Fruit fly (Drosophila melanogaster) whole organism, wandering third instar larva: Measurements from ENCODE around the gene CG7806.
A peak's percentile ranks its signal among the peaks of the same experiment; 100 is the strongest.

Experiments used
- Abd-B ChIP-seq: fragments of >200 bp; optimal IDR thresholded peaks from 2 replicates; lab custom pipeline; 2017; ENCODE audit warnings: missing biosample characterization, missing genetic modification characterization
- CG32264 ChIP-seq: fragments of 200-800 bp; sonication (Bioruptor generic); optimal IDR thresholded peaks from 2 replicates; lab custom pipeline; 2016; ENCODE audit warnings: missing biosample characterization, missing genetic modification characterization
- CG9705 ChIP-seq: fragments of 200-800 bp; sonication (Bioruptor generic); optimal IDR thresholded peaks from 2 replicates; lab custom pipeline; 2018; ENCODE audit warnings: missing biosample characterization, mild to moderate bottlenecking, missing genetic modification characterization
- CrebA ChIP-seq: fragments of 200-800 bp; sonication (Bioruptor generic); optimal IDR thresholded peaks from 2 replicates; lab custom pipeline; 2016; ENCODE audit warnings: missing biosample characterization, mild to moderate bottlenecking, missing genetic modification characterization, borderline replicate concordance
- Dfd ChIP-seq: fragments of >200 bp; optimal IDR thresholded peaks from 2 replicates; lab custom pipeline; 2017; ENCODE audit warnings: missing biosample characterization, missing genetic modification characterization
- Dif ChIP-seq: fragments of 200-275, 200-300 bp; sonication (Bioruptor generic); optimal IDR thresholded peaks from 2 replicates; lab custom pipeline; 2018; ENCODE audit warnings: missing biosample characterization, missing genetic modification characterization; ENCODE audit not compliant: partially characterized antibody
- GATAd ChIP-seq: sonication (Bioruptor generic); optimal IDR thresholded peaks from 2 replicates; lab custom pipeline; 2016; ENCODE audit warnings: missing biosample characterization, missing genetic modification characterization
- HLH106 ChIP-seq: fragments of 200-800 bp; optimal IDR thresholded peaks from 3 replicates; lab custom pipeline; 2019; ENCODE audit warnings: missing biosample characterization, mild to moderate bottlenecking, missing genetic modification characterization, moderate library complexity
- Hnf4 ChIP-seq: fragments of 200-800 bp; sonication (Bioruptor generic); optimal IDR thresholded peaks from 2 replicates; lab custom pipeline; 2016; ENCODE audit warnings: missing biosample characterization, mild to moderate bottlenecking, missing genetic modification characterization
- Hr78 ChIP-seq: fragments of >200 bp; optimal IDR thresholded peaks from 2 replicates; lab custom pipeline; 2017; ENCODE audit warnings: missing biosample characterization, missing genetic modification characterization
- Hr83 ChIP-seq: fragments of 200-300 bp; sonication (Bioruptor generic); optimal IDR thresholded peaks from 2 replicates; lab custom pipeline; 2016; ENCODE audit warnings: missing biosample characterization, mild to moderate bottlenecking, missing genetic modification characterization, moderate library complexity; ENCODE audit not compliant: poor library complexity, severe bottlenecking
- Jra ChIP-seq: sonication (Bioruptor generic); optimal IDR thresholded peaks from 2 replicates; lab custom pipeline; 2016; ENCODE audit warnings: missing biosample characterization, missing genetic modification characterization
- Mio ChIP-seq: sonication (Bioruptor generic); optimal IDR thresholded peaks from 2 replicates; lab custom pipeline; 2016; ENCODE audit warnings: missing biosample characterization, missing genetic modification characterization
- Myc ChIP-seq: fragments of >200 bp; optimal IDR thresholded peaks from 2 replicates; lab custom pipeline; 2017
- N ChIP-seq: fragments of >200 bp; optimal IDR thresholded peaks from 2 replicates; lab custom pipeline; 2018; ENCODE audit warnings: missing biosample characterization, missing external identifiers, missing genetic modification characterization
- OdsH ChIP-seq: fragments of 200-800 bp; sonication (Bioruptor generic); optimal IDR thresholded peaks from 2 replicates; lab custom pipeline; 2016; ENCODE audit warnings: missing biosample characterization, mild to moderate bottlenecking, missing genetic modification characterization
- Rel ChIP-seq, 2 experiments: fragments of 200-800 bp; sonication (Bioruptor generic) in 1 of 2; optimal IDR thresholded peaks; 2 replicates in 1 of 2; 3 replicates in 1 of 2; lab custom pipeline; 2016 to 2019; ENCODE audit warnings: mild to moderate bottlenecking in 2 of 2, missing biosample characterization in 2 of 2, missing genetic modification characterization in 2 of 2, moderate library complexity in 1 of 2
- Sp1 ChIP-seq: fragments of 200-800 bp; sonication (Bioruptor generic); optimal IDR thresholded peaks from 3 replicates; lab custom pipeline; 2019; ENCODE audit warnings: missing biosample characterization, mild to moderate bottlenecking, missing genetic modification characterization, moderate library complexity
- Vsx2 ChIP-seq: fragments of 200-300, 225-300 bp; sonication (Bioruptor generic); optimal IDR thresholded peaks from 2 replicates; lab custom pipeline; 2018; ENCODE audit warnings: missing biosample characterization, missing genetic modification characterization; ENCODE audit not compliant: partially characterized antibody
- br ChIP-seq: fragments of 200-800 bp; sonication (Bioruptor generic); optimal IDR thresholded peaks from 2 replicates; lab custom pipeline; 2016; ENCODE audit warnings: missing biosample characterization, missing genetic modification characterization
- brk ChIP-seq: fragments of 200-800 bp; sonication (Bioruptor generic); optimal IDR thresholded peaks from 2 replicates; lab custom pipeline; 2016; ENCODE audit warnings: missing biosample characterization, mild to moderate bottlenecking, missing genetic modification characterization
- dl ChIP-seq, 2 experiments: fragments of 175-275, 200-275 bp in 1 of 2; fragments of 200-275 bp in 1 of 2; sonication (Bioruptor generic); optimal IDR thresholded peaks; lab custom pipeline; 2018; ENCODE audit warnings: mild to moderate bottlenecking in 2 of 2, missing biosample characterization in 2 of 2, missing genetic modification characterization in 2 of 2, moderate library complexity in 2 of 2; ENCODE audit not compliant: partially characterized antibody in 2 of 2, insufficient read depth in 1 of 2
- dmrt93B ChIP-seq: fragments of 200-800 bp; sonication (Bioruptor generic); optimal IDR thresholded peaks from 2 replicates; lab custom pipeline; 2018; ENCODE audit warnings: missing biosample characterization, mild to moderate bottlenecking, missing genetic modification characterization
- dsf ChIP-seq: sonication (Bioruptor generic); optimal IDR thresholded peaks from 2 replicates; lab custom pipeline; 2016; ENCODE audit warnings: missing biosample characterization, missing genetic modification characterization, borderline replicate concordance
- ey ChIP-seq: fragments of 200-800 bp; sonication (Bioruptor generic); optimal IDR thresholded peaks from 2 replicates; lab custom pipeline; 2016; ENCODE audit warnings: missing biosample characterization, missing genetic modification characterization
- foxo ChIP-seq, 2 experiments: fragments of 200-800 bp; sonication (Bioruptor generic); optimal IDR thresholded peaks; 2 replicates in 1 of 2; 3 replicates in 1 of 2; lab custom pipeline; 2016 to 2017; ENCODE audit warnings: missing biosample characterization in 2 of 2, missing genetic modification characterization in 2 of 2
- fru ChIP-seq: fragments of 200-800 bp; sonication (Bioruptor generic); optimal IDR thresholded peaks from 3 replicates; lab custom pipeline; 2016; ENCODE audit warnings: missing biosample characterization, mild to moderate bottlenecking, missing genetic modification characterization
- h ChIP-seq: fragments of 200-800 bp; sonication (Bioruptor generic); optimal IDR thresholded peaks from 3 replicates; lab custom pipeline; 2016; ENCODE audit warnings: missing biosample characterization, mild to moderate bottlenecking, missing genetic modification characterization
- jim ChIP-seq: fragments of 175-275, 200-325 bp; sonication (Bioruptor generic); optimal IDR thresholded peaks from 2 replicates; lab custom pipeline; 2016; ENCODE audit warnings: missing biosample characterization, mild to moderate bottlenecking, missing genetic modification characterization
- lola ChIP-seq: fragments of >200 bp; optimal IDR thresholded peaks from 2 replicates; lab custom pipeline; 2017; ENCODE audit warnings: missing biosample characterization, missing genetic modification characterization
- pan ChIP-seq: fragments of >200 bp; optimal IDR thresholded peaks from 2 replicates; lab custom pipeline; 2017
- psq ChIP-seq: fragments of 200-800 bp; sonication (Bioruptor generic); optimal IDR thresholded peaks from 3 replicates; lab custom pipeline; 2017; ENCODE audit warnings: missing biosample characterization, mild to moderate bottlenecking, missing genetic modification characterization, moderate library complexity
- rgr ChIP-seq: fragments of 200-800 bp; sonication (Bioruptor generic); optimal IDR thresholded peaks from 3 replicates; lab custom pipeline; 2016; ENCODE audit warnings: missing biosample characterization, mild to moderate bottlenecking, missing genetic modification characterization
- sage ChIP-seq: fragments of 200-800 bp; sonication (Bioruptor generic); optimal IDR thresholded peaks from 2 replicates; lab custom pipeline; 2016; ENCODE audit warnings: missing biosample characterization, mild to moderate bottlenecking, missing genetic modification characterization
- sv ChIP-seq: fragments of 200-800 bp; sonication (Bioruptor generic); optimal IDR thresholded peaks from 3 replicates; lab custom pipeline; 2016; ENCODE audit warnings: missing biosample characterization, missing genetic modification characterization
- tai ChIP-seq: sonication (Bioruptor generic); optimal IDR thresholded peaks from 2 replicates; lab custom pipeline; 2016; ENCODE audit warnings: missing biosample characterization, missing genetic modification characterization
- usp ChIP-seq: fragments of >200 bp; optimal IDR thresholded peaks from 2 replicates; lab custom pipeline; 2017; ENCODE audit warnings: missing biosample characterization, missing genetic modification characterization
- woc ChIP-seq: sonication (Bioruptor generic); optimal IDR thresholded peaks from 2 replicates; lab custom pipeline; 2016; ENCODE audit warnings: missing biosample characterization, mild to moderate bottlenecking, missing genetic modification characterization

Gene CG7806

DNA sequence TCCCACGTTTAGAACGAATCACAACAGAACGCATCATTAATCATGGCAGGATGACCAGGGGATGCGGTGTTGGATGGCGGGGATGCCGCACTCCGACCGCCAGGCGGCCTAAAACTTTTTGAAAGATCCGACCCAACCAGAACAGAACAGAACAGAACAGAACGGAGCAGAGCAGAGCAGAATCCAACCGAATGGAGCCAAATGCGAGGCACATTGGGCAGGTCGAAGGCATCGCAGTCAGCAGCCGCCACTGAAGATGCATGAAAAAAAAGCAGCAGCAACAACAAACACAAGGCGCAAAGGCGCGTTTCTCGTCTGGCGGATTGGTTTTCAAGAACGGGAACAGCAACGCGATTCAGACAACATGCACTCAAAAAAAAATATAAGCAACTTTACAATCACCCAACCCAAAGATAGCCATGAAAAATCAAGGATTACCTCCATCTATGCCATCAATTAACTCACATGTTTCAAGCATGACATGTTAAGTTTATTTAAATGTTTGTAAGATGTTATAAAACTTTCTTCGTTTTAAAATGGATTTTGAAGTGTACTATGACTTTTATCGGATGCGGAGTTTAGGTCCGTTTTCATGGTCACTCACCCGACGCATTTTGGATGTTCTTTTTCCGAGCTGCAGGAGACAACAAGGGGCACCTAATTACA lies 31.7 kb upstream of the CG7806 start:
- TF ChIP-seq Rel (GFP tag; optimal IDR thresholded peaks at IDR 0.05; lab: Kevin White, UChicago): peak; percentile 93
- peak; percentile 71 for TF ChIP-seq Rel (tag; optimal IDR thresholded peaks at IDR 0.05; lab: Kevin White, UChicago)
- TF ChIP-seq Abd-B (GFP tag; lab: Kevin White, UChicago): no peak
- TF ChIP-seq Sp1 (GFP tag; lab: Kevin White, UChicago): peak; percentile 96
- TF ChIP-seq Myc (lab: Kevin White, UChicago): no peak
- TF ChIP-seq Dif (GFP tag; lab: Kevin White, UChicago): no peak
- peak; percentile 97 for TF ChIP-seq fru (GFP tag; lab: Kevin White, UChicago)
- peak; percentile 95 for TF ChIP-seq brk (GFP tag; lab: Kevin White, UChicago)
- TF ChIP-seq Dfd: no peak
- TF ChIP-seq N (GFP tag; lab: Kevin White, UChicago): no peak
- no peak for TF ChIP-seq pan
- peak; percentile 95 for TF ChIP-seq HLH106 (tag; lab: Kevin White, UChicago)
- peak; percentile 96 for TF ChIP-seq woc (GFP tag; lab: Kevin White, UChicago)
- TF ChIP-seq Hr78 (GFP tag; lab: Kevin White, UChicago): no peak
- no peak for TF ChIP-seq dl (GFP tag; optimal IDR thresholded peaks at IDR 0.05; lab: Kevin White, UChicago; ENCODE audit: insufficient read depth in 1 of 2, partially characterized antibody in 2 of 2)
- no peak for TF ChIP-seq jim
- TF ChIP-seq Mio (GFP tag; lab: Kevin White, UChicago): peak; percentile 64
- TF ChIP-seq br (GFP tag; lab: Kevin White, UChicago): peak; percentile 97
- peak; percentile 82 for TF ChIP-seq CG9705
- no peak for TF ChIP-seq usp (GFP tag; lab: Kevin White, UChicago)
- TF ChIP-seq CrebA: peak; percentile 70
- TF ChIP-seq ey (GFP tag; lab: Kevin White, UChicago): peak; percentile 97
- peak; percentile 86 for TF ChIP-seq dmrt93B (GFP tag; lab: Kevin White, UChicago)
- peak; percentile 97 for TF ChIP-seq OdsH (GFP tag; lab: Kevin White, UChicago)
- peak; percentile 95 for TF ChIP-seq sage (GFP tag; lab: Kevin White, UChicago)
- peak; percentile 92 for TF ChIP-seq tai
- TF ChIP-seq Vsx2 (GFP tag; lab: Kevin White, UChicago): peak; percentile 68
- TF ChIP-seq CG32264: peak; percentile 95
- peak; percentile 45 for TF ChIP-seq sv (GFP tag; lab: Kevin White, UChicago)
- peak; percentile 95 for TF ChIP-seq psq
- peak; percentile 92 for TF ChIP-seq Jra (GFP tag; lab: Kevin White, UChicago)
- TF ChIP-seq Hnf4 (GFP tag; lab: Kevin White, UChicago): peak; percentile 96
- TF ChIP-seq dsf: peak; percentile 75
- TF ChIP-seq rgr (GFP tag; lab: Kevin White, UChicago): peak; percentile 97
- peak; percentile 6 for TF ChIP-seq Hr83
- peak; percentile 98 for TF ChIP-seq h (GFP tag; lab: Kevin White, UChicago)
- TF ChIP-seq lola (GFP tag; lab: Kevin White, UChicago): no peak
- TF ChIP-seq foxo (GFP tag; optimal IDR thresholded peaks at IDR 0.05; lab: Kevin White, UChicago): peak; percentile 89 to 97
- TF ChIP-seq GATAd (GFP tag; lab: Kevin White, UChicago): peak; percentile 34
- TF ChIP-seq, all 38 proteins: peak for 27

DNA sequence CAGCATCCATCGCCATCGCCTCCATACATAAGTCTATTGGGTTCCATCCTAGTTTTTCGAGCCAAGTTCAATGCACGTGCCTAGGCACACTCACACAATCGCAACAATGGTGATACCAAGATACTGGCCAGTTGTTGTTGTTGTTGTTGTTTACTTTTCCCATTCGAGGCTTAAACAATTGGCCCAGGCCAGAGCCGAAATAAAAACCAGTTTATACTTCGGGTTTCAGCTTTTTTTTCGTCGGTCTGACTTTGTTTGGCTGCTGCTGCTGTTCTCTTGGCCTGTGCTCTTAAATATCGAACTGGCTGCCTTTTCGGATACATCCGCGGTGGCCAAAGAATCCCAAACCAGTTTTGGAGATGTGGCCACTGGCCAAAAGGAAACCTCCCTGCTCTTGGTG lies 31.0 kb upstream of the CG7806 start:
- peak; percentile 23 for TF ChIP-seq CrebA
- no peak for TF ChIP-seq sage (GFP tag; lab: Kevin White, UChicago)
- peak; percentile 50 for TF ChIP-seq Vsx2 (GFP tag; lab: Kevin White, UChicago)
- peak; percentile 57 for TF ChIP-seq Dif (GFP tag; lab: Kevin White, UChicago)
- no peak for TF ChIP-seq Hr78 (GFP tag; lab: Kevin White, UChicago)
- TF ChIP-seq GATAd (GFP tag; lab: Kevin White, UChicago): no peak
